Worm (Caenorhabditis elegans) whole organism, midembryonic: ENCODE results near the gene jmjd-3.2.

Experiments used
- T22C8.4 ChIP-seq: fragments of 200-800 bp; sonication (Bioruptor generic); IDR thresholded peaks from 2 replicates; pipeline ENCODE4 v1.3.6; 2022; ENCODE audit warnings: missing genetic modification characterization, missing compliant biosample characterization
- cog-1 ChIP-seq: sonication (generic microtip); optimal IDR thresholded peaks from 2 replicates; lab custom pipeline; 2016; ENCODE audit warnings: missing genetic modification characterization, missing compliant biosample characterization
- flt-1 ChIP-seq: fragments of 200-800 bp; sonication (Bioruptor generic); IDR thresholded peaks from 2 replicates; pipeline ENCODE4 v1.3.6; 2022; ENCODE audit warnings: missing genetic modification characterization, missing compliant biosample characterization
- klf-2 ChIP-seq: fragments of 200-800 bp; sonication (Bioruptor generic); conservative IDR thresholded peaks from 2 replicates; pipeline ENCODE4 v1.3.6; 2022; ENCODE audit warnings: missing genetic modification reagents, missing genetic modification characterization, missing compliant biosample characterization
- med-1 ChIP-seq: sonication (generic microtip); optimal IDR thresholded peaks from 2 replicates; lab custom pipeline; 2017; ENCODE audit warnings: missing genetic modification characterization, mild to moderate bottlenecking, missing compliant biosample characterization, antibody characterized with exemption, missing genetic modification reagents; ENCODE audit not compliant: insufficient read depth
- ref-1 ChIP-seq: fragments of 200-800 bp; sonication (Bioruptor generic); conservative IDR thresholded peaks from 2 replicates; pipeline ENCODE4 v1.3.6; 2022; ENCODE audit warnings: missing genetic modification reagents, missing genetic modification characterization, missing compliant biosample characterization
- tab-1 ChIP-seq: fragments of 200-800 bp; sonication (Bioruptor generic); IDR thresholded peaks from 2 replicates; pipeline ENCODE4 v1.3.6; 2022; ENCODE audit warnings: missing genetic modification characterization, missing compliant biosample characterization
- ztf-23 ChIP-seq: fragments of 200-800 bp; sonication (Bioruptor generic); IDR thresholded peaks from 2 replicates; pipeline ENCODE4 v1.3.6; 2022; ENCODE audit warnings: missing genetic modification reagents, missing genetic modification characterization, missing compliant biosample characterization
- ztf-29 ChIP-seq: fragments of 200-800 bp; sonication (Bioruptor generic); IDR thresholded peaks from 2 replicates; pipeline ENCODE4 v1.3.6; 2022; ENCODE audit warnings: missing genetic modification reagents, missing genetic modification characterization, missing compliant biosample characterization

jmjd-3.2 gene

DNA sequence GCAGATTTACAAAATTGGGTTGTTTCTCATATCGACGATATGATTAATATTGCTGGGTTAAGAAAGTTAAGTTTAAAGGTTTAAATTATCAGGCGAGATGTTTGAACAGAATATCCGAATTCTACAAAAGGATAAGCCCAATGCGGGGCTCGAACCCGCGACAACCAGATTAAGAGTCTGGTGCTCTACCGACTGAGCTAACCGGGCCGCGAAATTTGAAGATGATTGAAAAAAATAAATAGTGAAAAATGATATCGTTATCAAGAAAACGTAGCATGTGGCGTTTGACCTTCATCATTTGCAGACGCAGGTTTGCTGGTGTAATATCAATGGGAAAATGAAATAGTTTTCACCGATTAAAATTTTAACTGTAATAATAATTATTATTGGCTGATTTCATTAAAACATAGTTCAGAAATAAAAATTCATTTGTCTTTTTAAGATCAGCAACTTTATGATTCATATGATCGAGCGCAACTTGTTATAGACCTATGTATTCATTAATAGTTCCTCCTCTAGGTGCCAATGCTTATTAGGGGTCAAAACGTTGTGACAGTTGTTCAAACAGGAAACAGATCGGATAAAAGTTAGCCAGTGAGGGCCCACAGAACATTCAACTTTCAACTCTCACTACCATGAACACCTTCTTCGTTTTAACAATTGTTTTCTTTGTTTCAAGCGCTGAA is 30.9 kb downstream of the jmjd-3.2 start, which contains the start of gene M163.11:
M163.11 (plus strand) TSS at position 636 of the 686 bp plus-strand sequence.
- TF ChIP-seq ztf-23 (GFP tag; lab: Robert Waterston, UW): 0 out of 2 replicates have a peak, but pooled peaks have one; percentile 46
- TF ChIP-seq cog-1 (tag; lab: Kevin White, UChicago): no peak
- no peak for TF ChIP-seq ref-1 (GFP tag; lab: Robert Waterston, UW)

DNA sequence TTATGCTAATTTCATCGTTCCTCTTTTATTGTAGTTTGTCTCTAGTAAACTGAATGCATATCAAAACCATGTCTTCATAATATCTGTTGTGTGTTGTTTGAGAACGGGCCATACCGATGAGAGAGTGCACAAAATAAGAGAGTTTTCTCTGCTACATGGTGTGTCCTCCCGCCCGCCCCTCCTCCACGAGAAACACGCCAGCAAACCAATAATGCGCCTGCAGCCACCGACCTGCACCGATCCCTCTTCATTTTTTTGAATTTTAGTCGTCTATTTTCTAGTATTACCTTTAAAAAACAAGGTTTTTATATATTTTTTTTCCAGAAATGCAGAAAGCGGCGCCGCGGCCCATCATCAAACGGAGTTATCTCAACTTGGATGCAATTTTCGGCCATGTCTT is 32.2 kb downstream of the jmjd-3.2 start, which contains the start of gene gfi-3:
gfi-3 (plus strand) TSS at position 325 of the 400 bp plus-strand sequence.
- TF ChIP-seq ztf-23 (GFP tag; lab: Robert Waterston, UW) (peak; percentile 81), cog-1 (tag; lab: Kevin White, UChicago) (no peak), T22C8.4 (GFP tag; lab: Robert Waterston, UW) (peak; percentile 13; the same call in 1 of the 2 replicates), med-1 (peak; percentile 40), tab-1 (GFP tag; lab: Robert Waterston, UW) (no peak), flt-1 (GFP tag; lab: Robert Waterston, UW) (no peak; the same call in 1 of the 2 replicates), ref-1 (GFP tag; lab: Robert Waterston, UW) (no peak), klf-2 (no peak), ztf-29 (GFP tag; lab: Robert Waterston, UW) (no peak)

DNA sequence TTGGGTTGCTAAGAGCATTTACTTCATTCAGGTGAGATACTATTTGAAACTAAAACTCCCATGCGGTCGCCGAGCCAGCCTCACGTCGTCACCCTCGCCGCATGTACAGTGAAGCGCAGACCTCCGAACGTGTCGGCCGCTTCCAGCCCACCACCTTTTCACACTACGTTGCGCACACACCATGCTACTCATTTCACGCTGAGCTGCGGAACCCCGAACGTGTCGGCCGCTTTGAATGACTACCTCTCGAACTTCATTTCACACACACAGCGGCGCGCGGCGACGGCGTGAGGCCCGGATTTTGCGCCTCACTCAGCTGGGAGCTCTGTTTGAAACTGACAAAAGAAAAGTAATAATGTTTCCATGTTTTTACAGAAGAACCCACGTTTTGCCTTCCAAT is 33.6 kb downstream of the jmjd-3.2 start:
- TF ChIP-seq flt-1 (GFP tag; lab: Robert Waterston, UW) (no peak), tab-1 (GFP tag; lab: Robert Waterston, UW) (no peak)

DNA sequence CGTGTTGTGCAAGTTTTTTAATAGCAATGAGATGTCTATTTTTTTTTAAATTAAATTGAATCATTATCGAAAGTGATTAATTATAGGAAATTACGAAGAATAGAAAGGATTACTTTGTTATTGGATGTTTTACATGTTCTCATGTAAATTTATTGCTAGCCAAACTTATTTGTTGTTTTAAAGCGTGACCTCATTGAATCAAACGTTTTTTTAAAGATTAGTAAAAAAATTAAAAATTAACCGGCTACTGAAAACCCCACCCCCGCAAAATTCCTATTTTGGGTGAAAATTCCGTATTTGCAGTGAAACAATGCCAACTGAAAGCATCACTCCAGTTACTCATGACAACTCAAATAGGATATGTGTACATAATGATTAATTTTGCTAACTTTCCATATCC is 36.8 kb downstream of the jmjd-3.2 start, which contains the start of gene M163.8:
M163.8 (plus strand) TSS at position 301 of the 400 bp plus-strand sequence.
- TF ChIP-seq med-1: no peak
- TF ChIP-seq ref-1 (GFP tag; lab: Robert Waterston, UW): no peak
- no peak for TF ChIP-seq cog-1 (tag; lab: Kevin White, UChicago)
- TF ChIP-seq T22C8.4 (GFP tag; lab: Robert Waterston, UW): no peak
- TF ChIP-seq klf-2: no peak
- TF ChIP-seq flt-1 (GFP tag; lab: Robert Waterston, UW): no peak
- TF ChIP-seq ztf-23 (GFP tag; lab: Robert Waterston, UW): no peak
- no peak for TF ChIP-seq tab-1 (GFP tag; lab: Robert Waterston, UW)
- no peak for TF ChIP-seq ztf-29 (GFP tag; lab: Robert Waterston, UW)

DNA sequence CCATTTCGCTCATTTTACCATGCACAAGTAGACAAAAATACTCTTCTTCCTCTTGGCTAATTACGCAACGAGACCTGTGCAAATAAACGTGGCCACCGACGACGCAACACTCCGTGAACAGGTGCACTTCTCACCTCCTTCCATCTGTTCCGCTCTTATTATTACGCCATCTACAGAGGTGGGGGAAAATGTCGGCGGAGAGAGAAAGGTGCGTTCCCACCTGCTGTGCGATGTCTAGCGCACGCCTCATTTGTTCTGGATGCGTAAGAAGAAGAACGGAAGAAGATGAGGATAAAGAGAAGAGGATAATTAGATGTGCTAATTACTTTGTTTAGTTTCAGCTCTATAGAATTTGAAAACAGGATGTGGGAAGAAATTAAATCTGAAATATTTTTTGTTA is 38.5 kb downstream of the jmjd-3.2 start:
- no peak for TF ChIP-seq T22C8.4 (GFP tag; lab: Robert Waterston, UW)
- TF ChIP-seq cog-1 (tag; lab: Kevin White, UChicago): peak; percentile 17
- TF ChIP-seq flt-1 (GFP tag; lab: Robert Waterston, UW): peak; percentile 70; the same call in 1 of the 2 replicates

DNA sequence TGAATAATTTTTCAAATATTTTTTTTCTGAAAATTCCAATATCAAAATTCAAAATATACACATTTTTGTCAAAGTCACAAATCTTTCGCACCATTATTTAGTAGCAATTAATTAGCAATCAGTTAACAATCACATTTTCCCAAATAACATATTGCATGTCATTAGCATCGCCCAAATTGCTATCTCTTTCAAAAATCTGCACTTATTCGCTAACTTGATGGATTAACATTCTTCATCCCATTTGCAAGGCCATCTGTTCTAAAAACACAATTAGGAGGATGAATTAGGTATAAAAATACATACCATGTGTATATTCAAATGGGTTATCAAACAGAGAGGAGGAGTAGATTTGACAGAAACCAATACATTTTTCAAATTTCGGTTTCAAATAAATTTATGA is 39.3 kb downstream of the jmjd-3.2 start:
- no peak for TF ChIP-seq ztf-29 (GFP tag; lab: Robert Waterston, UW)
- TF ChIP-seq klf-2: no peak
- no peak for TF ChIP-seq ref-1 (GFP tag; lab: Robert Waterston, UW)
- no peak for TF ChIP-seq T22C8.4 (GFP tag; lab: Robert Waterston, UW)
- TF ChIP-seq med-1: no peak
- no peak for TF ChIP-seq tab-1 (GFP tag; lab: Robert Waterston, UW)
- no peak for TF ChIP-seq ztf-23 (GFP tag; lab: Robert Waterston, UW)
- no peak for TF ChIP-seq flt-1 (GFP tag; lab: Robert Waterston, UW)
- no peak for TF ChIP-seq cog-1 (tag; lab: Kevin White, UChicago)

DNA sequence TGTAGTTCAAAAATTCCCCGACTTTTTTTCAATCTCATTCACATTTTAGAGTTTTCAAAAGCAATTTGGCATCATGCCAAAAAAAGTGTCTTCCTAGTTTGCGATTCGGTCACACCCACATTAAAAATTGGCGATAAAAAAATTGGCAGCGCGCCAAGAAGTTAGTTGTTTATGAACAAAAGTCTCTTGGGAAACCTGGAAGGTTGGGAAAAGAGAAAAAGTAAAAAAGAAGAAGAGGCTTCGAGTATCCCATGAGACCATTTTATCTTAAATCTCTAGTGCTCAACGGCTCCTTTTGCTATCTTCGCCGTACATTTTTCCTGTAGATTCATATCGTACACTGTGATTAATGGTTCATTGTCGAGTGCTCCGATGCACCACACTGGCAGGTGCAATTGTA is 39.8 kb downstream of the jmjd-3.2 start:
- TF ChIP-seq med-1 (no peak), cog-1 (tag; lab: Kevin White, UChicago) (no peak), flt-1 (GFP tag; lab: Robert Waterston, UW) (no peak), tab-1 (GFP tag; lab: Robert Waterston, UW) (no peak), klf-2 (no peak)

DNA sequence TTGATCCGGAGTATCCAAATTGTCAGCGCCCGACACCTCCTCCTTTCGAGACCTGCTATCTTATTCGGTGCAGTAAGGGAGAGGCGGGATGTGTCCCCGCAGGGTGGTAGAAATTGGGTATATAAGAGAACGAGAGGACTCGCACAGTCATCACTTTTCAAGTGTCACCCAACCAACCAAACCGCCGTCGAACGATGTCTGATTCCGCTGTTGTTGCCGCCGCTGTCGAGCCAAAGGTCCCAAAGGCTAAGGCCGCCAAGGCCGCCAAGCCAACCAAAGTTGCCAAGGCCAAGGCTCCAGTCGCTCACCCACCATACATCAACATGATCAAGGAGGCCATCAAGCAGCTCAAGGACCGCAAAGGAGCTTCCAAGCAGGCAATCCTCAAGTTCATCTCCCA is 41.9 kb downstream of the jmjd-3.2 start, which contains the start of gene his-24:
his-24 (plus strand) TSS at position 150 of the 400 bp plus-strand sequence.
- no peak for TF ChIP-seq ref-1 (GFP tag; lab: Robert Waterston, UW)
- TF ChIP-seq cog-1 (tag; lab: Kevin White, UChicago): peak; percentile 72
- peak; percentile 47; the same call in 1 of the 2 replicates for TF ChIP-seq klf-2
- TF ChIP-seq med-1: no peak
- TF ChIP-seq flt-1 (GFP tag; lab: Robert Waterston, UW): peak; percentile 83
- TF ChIP-seq T22C8.4 (GFP tag; lab: Robert Waterston, UW): 0 out of 2 replicates have a peak, but pooled peaks have one; percentile 36
- TF ChIP-seq tab-1 (GFP tag; lab: Robert Waterston, UW): peak; percentile 45; the same call in 1 of the 2 replicates
- peak; percentile 71; the same call in 1 of the 2 replicates for TF ChIP-seq ztf-23 (GFP tag; lab: Robert Waterston, UW)

DNA sequence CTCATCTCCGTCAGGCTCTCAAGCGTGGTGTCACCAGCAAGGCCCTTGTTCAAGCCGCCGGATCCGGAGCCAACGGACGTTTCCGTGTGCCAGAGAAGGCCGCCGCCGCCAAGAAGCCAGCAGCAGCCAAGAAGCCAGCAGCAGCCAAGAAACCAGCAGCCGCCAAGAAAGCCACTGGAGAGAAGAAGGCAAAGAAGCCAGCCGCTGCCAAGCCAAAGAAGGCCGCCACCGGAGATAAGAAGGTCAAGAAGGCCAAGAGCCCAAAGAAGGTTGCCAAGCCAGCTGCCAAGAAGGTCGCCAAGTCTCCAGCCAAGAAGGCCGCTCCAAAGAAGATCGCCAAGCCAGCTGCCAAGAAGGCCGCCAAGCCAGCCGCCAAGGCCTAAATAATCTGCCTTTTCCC is 42.5 kb downstream of the jmjd-3.2 start:
- TF ChIP-seq tab-1 (GFP tag; lab: Robert Waterston, UW) (no peak), ztf-23 (GFP tag; lab: Robert Waterston, UW) (0 out of 2 replicates have a peak, but pooled peaks have one; percentile 8), klf-2 (no peak), flt-1 (GFP tag; lab: Robert Waterston, UW) (no peak; the same call in 1 of the 2 replicates), ztf-29 (GFP tag; lab: Robert Waterston, UW) (no peak), med-1 (no peak)

DNA sequence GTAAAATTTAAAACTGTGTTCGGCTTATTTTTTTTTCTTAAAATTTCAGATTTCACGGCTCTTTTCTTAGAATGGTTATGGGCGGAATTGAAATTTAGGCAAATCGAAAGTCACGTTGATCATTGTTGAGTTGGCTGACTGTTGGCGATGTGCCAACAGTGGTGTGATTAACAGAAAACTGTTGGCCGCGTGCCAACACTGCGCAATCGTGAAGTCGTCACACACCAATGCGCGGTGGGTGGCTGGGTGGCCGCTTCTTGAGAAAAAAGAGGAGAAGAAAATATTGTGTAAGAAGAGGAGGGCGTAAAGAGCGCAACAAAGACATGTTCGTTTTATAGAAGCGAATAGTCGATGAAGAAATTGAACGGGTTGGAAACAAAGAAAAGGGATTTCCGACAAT is 43.1 kb downstream of the jmjd-3.2 start:
- TF ChIP-seq klf-2 (no peak), ztf-23 (GFP tag; lab: Robert Waterston, UW) (0 out of 2 replicates have a peak, but pooled peaks have one; percentile 54), flt-1 (GFP tag; lab: Robert Waterston, UW) (peak; percentile 36; the same call in 1 of the 2 replicates)
